Worm (Caenorhabditis elegans) whole organism, late embryonic: ENCODE data around the gene ell-1.

Experiments used
- T23F11.4 ChIP-seq: fragments of 200-800 bp; sonication (Bioruptor generic); optimal IDR thresholded peaks from 2 replicates; lab custom pipeline; 2018; ENCODE audit warnings: mild to moderate bottlenecking, missing genetic modification characterization, missing compliant biosample characterization
- ama-1 ChIP-seq: fragments of 150-350 bp; optimal IDR thresholded peaks from 2 replicates; lab custom pipeline; 2014
- ceh-22 ChIP-seq: sonication (generic microtip); optimal IDR thresholded peaks from 2 replicates; lab custom pipeline; 2017; ENCODE audit warnings: missing biosample characterization, missing genetic modification characterization
- hlh-6 ChIP-seq: sonication (generic microtip); optimal IDR thresholded peaks from 2 replicates; lab custom pipeline; 2016; ENCODE audit warnings: missing genotype, missing genetic modification characterization, missing compliant biosample characterization
- lim-6 ChIP-seq: sonication (generic microtip); optimal IDR thresholded peaks from 2 replicates; lab custom pipeline; 2016; ENCODE audit warnings: missing genetic modification characterization, missing compliant biosample characterization
- lin-11 ChIP-seq: fragments of 200-800 bp; sonication (Bioruptor generic); optimal IDR thresholded peaks from 2 replicates; lab custom pipeline; 2018; ENCODE audit warnings: mild to moderate bottlenecking, missing genetic modification characterization, missing compliant biosample characterization
- mec-3 ChIP-seq: sonication (generic microtip); optimal IDR thresholded peaks from 2 replicates; lab custom pipeline; 2016; ENCODE audit warnings: borderline replicate concordance, missing genetic modification characterization, missing compliant biosample characterization
- pag-3 ChIP-seq: sonication (generic microtip); optimal IDR thresholded peaks from 2 replicates; lab custom pipeline; 2016; ENCODE audit warnings: missing compliant biosample characterization, missing genetic modification characterization, borderline replicate concordance
- pha-4 ChIP-seq: fragments of 150-350 bp; optimal IDR thresholded peaks from 2 replicates; lab custom pipeline; 2018; ENCODE audit warnings: missing biosample characterization, missing genetic modification reagents, missing genetic modification characterization
- sox-4 ChIP-seq: sonication (generic microtip); optimal IDR thresholded peaks from 2 replicates; lab custom pipeline; 2017; ENCODE audit warnings: mild to moderate bottlenecking, missing genetic modification characterization, inconsistent platforms, missing compliant biosample characterization
- tbx-2 ChIP-seq: sonication (generic microtip); optimal IDR thresholded peaks from 2 replicates; lab custom pipeline; 2016; ENCODE audit warnings: missing genetic modification characterization, missing compliant biosample characterization
- unc-42 ChIP-seq: sonication (generic microtip); optimal IDR thresholded peaks from 2 replicates; lab custom pipeline; 2016; ENCODE audit warnings: missing genotype, missing genetic modification characterization, missing compliant biosample characterization
- unc-55 ChIP-seq: sonication (generic microtip); optimal IDR thresholded peaks from 2 replicates; lab custom pipeline; 2017; ENCODE audit warnings: missing biosample characterization, missing genetic modification reagents, missing genetic modification characterization

- TF ChIP-seq tbx-2 = no peak
- no peak for TF ChIP-seq sox-4 (tag; lab: Kevin White, UChicago)
- TF ChIP-seq unc-55 (GFP tag; lab: Kevin White, UChicago) = no peak
- TF ChIP-seq lin-11 = no peak
- no peak for TF ChIP-seq T23F11.4 (GFP tag; lab: Kevin White, UChicago)
- TF ChIP-seq hlh-6 (tag; lab: Kevin White, UChicago) = no peak
- TF ChIP-seq unc-42 = no peak
- TF ChIP-seq ceh-22 = no peak
- no peak for TF ChIP-seq mec-3 (tag; lab: Kevin White, UChicago)
- no peak for TF ChIP-seq ama-1 (lab: Kevin White, UChicago)
- TF ChIP-seq pag-3 = no peak
- TF ChIP-seq pha-4 (tag; lab: Kevin White, UChicago) = no peak
- no peak for TF ChIP-seq lim-6 (tag; lab: Kevin White, UChicago)
These were observed 45.0 kb downstream of the ell-1 start, which contains the start of gene fbxb-74 for ce11 chrIV:4439190-4439589.
